Worm (Caenorhabditis elegans) whole organism, L4/young adult: ENCODE results near the gene C25G6.4.

ENCODE experiments used
- W03F9.2 ChIP-seq: fragments of 150-350 bp; optimal IDR thresholded peaks from 2 replicates; lab custom pipeline; 2014; ENCODE audit warnings: missing biosample characterization, missing genetic modification characterization
- him-1 ChIP-seq: sonication (generic microtip); optimal IDR thresholded peaks from 2 replicates; lab custom pipeline; 2016; ENCODE audit warnings: missing genotype, missing genetic modification reagents, missing genetic modification characterization, missing compliant biosample characterization

ce11 chrX:1213136-1213535 is 36.5 kb downstream of the C25G6.4 start:
- TF ChIP-seq W03F9.2 = no peak
- no peak for TF ChIP-seq him-1 (tag; lab: Kevin White, UChicago)
